Worm (Caenorhabditis elegans) whole organism, early embryonic: ENCODE data around the gene R04D3.4.

Experiments used
- F13C5.2 ChIP-seq: sonication (generic microtip); optimal IDR thresholded peaks from 2 replicates; lab custom pipeline; 2017; ENCODE audit warnings: mild to moderate bottlenecking, missing genetic modification characterization, inconsistent platforms, missing compliant biosample characterization
- ama-1 ChIP-seq: fragments of 150-350 bp; optimal IDR thresholded peaks from 2 replicates; lab custom pipeline; 2014
- flt-1 ChIP-seq: fragments of 200-800 bp; sonication (Bioruptor generic); IDR thresholded peaks from 2 replicates; pipeline ENCODE4 v1.3.6; 2022; ENCODE audit warnings: missing genetic modification characterization, missing compliant biosample characterization
- pes-1 ChIP-seq: fragments of 200-800 bp; sonication (Bioruptor generic); IDR thresholded peaks from 2 replicates; pipeline ENCODE4 v1.3.6; 2022; ENCODE audit warnings: missing genetic modification reagents, missing genetic modification characterization, missing compliant biosample characterization
- tbx-11 ChIP-seq: fragments of 200-800 bp; sonication (Bioruptor generic); IDR thresholded peaks from 2 replicates; pipeline ENCODE4 v1.3.6; 2022; ENCODE audit warnings: missing genetic modification characterization, missing compliant biosample characterization

ce11 chrX:13267230-13267629 is 21.4 kb downstream of the R04D3.4 start, which contains the start of gene cyp-14A1:
- TF ChIP-seq tbx-11 (GFP tag; lab: Robert Waterston, UW) (no peak), flt-1 (GFP tag; lab: Robert Waterston, UW) (no peak), ama-1 (no peak), pes-1 (no peak), F13C5.2 (tag; lab: Kevin White, UChicago) (no peak)
